Worm (Caenorhabditis elegans) whole organism, mixed stage, embryonic: Measurements from ENCODE around the gene F45E12.5.

Experiments
- nhr-76 ChIP-seq: sonication (generic microtip); optimal IDR thresholded peaks from 2 replicates; lab custom pipeline; 2017; ENCODE audit warnings: missing biosample characterization, missing genetic modification characterization
- unc-62 ChIP-seq: fragments of 150-350 bp; optimal IDR thresholded peaks from 2 replicates; lab custom pipeline; 2014; ENCODE audit warnings: missing biosample characterization, missing genetic modification reagents, missing genetic modification characterization

ce11 chrII:7314083-7314482, 4.2 kb upstream of the F45E12.5 start, which contains the start of gene F45E12.6:
- TF ChIP-seq unc-62 (GFP tag; lab: Kevin White, UChicago) (no peak), nhr-76 (no peak)
